Worm (Caenorhabditis elegans) whole organism, L3 larva: ENCODE results near the gene math-1.

Experiments used
- R02D3.7 ChIP-seq: fragments of 150-350 bp; optimal IDR thresholded peaks from 2 replicates; lab custom pipeline; 2014; ENCODE audit warnings: missing biosample characterization, missing genetic modification characterization
- ZK546.5 ChIP-seq: sonication (generic microtip); optimal IDR thresholded peaks from 2 replicates; lab custom pipeline; 2017; ENCODE audit warnings: missing biosample characterization, missing genetic modification characterization
- aly-2 ChIP-seq: fragments of 150-350 bp; optimal IDR thresholded peaks from 2 replicates; lab custom pipeline; 2014; ENCODE audit warnings: missing biosample characterization, missing genetic modification characterization
- ama-1 ChIP-seq: fragments of 150-350 bp; optimal IDR thresholded peaks from 2 replicates; lab custom pipeline; 2018
- ceh-16 ChIP-seq: sonication (generic microtip); optimal IDR thresholded peaks from 2 replicates; lab custom pipeline; 2017; ENCODE audit warnings: missing biosample characterization, missing genetic modification characterization
- ceh-82 ChIP-seq: fragments of 150-350 bp; optimal IDR thresholded peaks from 2 replicates; lab custom pipeline; 2014; ENCODE audit warnings: missing biosample characterization, missing genetic modification characterization
- ceh-9 ChIP-seq: sonication (generic microtip); optimal IDR thresholded peaks from 2 replicates; lab custom pipeline; 2018; ENCODE audit warnings: missing biosample characterization, missing genetic modification characterization
- daf-12 ChIP-seq: fragments of 150-350 bp; optimal IDR thresholded peaks from 2 replicates; lab custom pipeline; 2014; ENCODE audit warnings: missing biosample characterization, missing genetic modification reagents, missing genetic modification characterization
- egl-27 ChIP-seq: sonication (generic microtip); optimal IDR thresholded peaks from 4 replicates; lab custom pipeline; 2017; ENCODE audit warnings: missing biosample characterization, missing genetic modification reagents, missing genetic modification characterization
- egl-5 ChIP-seq: fragments of 150-350 bp; optimal IDR thresholded peaks from 2 replicates; lab custom pipeline; 2017; ENCODE audit warnings: missing biosample characterization, missing genetic modification reagents, missing genetic modification characterization, inconsistent platforms
- elt-1 ChIP-seq: fragments of 150-350 bp; optimal IDR thresholded peaks from 2 replicates; lab custom pipeline; 2014; ENCODE audit warnings: missing biosample characterization, missing genetic modification characterization
- elt-2 ChIP-seq: sonication (generic microtip); optimal IDR thresholded peaks from 2 replicates; lab custom pipeline; 2016; ENCODE audit warnings: missing genetic modification reagents, mild to moderate bottlenecking, missing genetic modification characterization, missing compliant biosample characterization
- elt-3 ChIP-seq, 3 experiments: fragments of 150-350 bp in 1 of 3; sonication (generic microtip) in 2 of 3; optimal IDR thresholded peaks; 2 replicates in 2 of 3; 4 replicates in 1 of 3; lab custom pipeline; 2014 to 2017; ENCODE audit warnings: missing biosample characterization in 3 of 3, missing genetic modification characterization in 3 of 3
- fkh-10 ChIP-seq: sonication (generic microtip); optimal IDR thresholded peaks from 2 replicates; lab custom pipeline; 2017; ENCODE audit warnings: missing biosample characterization, missing genetic modification reagents, missing genetic modification characterization
- fkh-2 ChIP-seq: fragments of 150-350 bp; optimal IDR thresholded peaks from 2 replicates; lab custom pipeline; 2014; ENCODE audit warnings: missing biosample characterization, missing genetic modification reagents, missing genetic modification characterization
- fos-1 ChIP-seq: fragments of 150-350 bp; optimal IDR thresholded peaks from 2 replicates; lab custom pipeline; 2014; ENCODE audit warnings: missing biosample characterization, missing genetic modification characterization
- jun-1 ChIP-seq: fragments of 150-350 bp; optimal IDR thresholded peaks from 2 replicates; lab custom pipeline; 2014; ENCODE audit warnings: missing biosample characterization, missing genetic modification reagents, missing genetic modification characterization
- lin-15B ChIP-seq: fragments of 150-350 bp; optimal IDR thresholded peaks from 2 replicates; lab custom pipeline; 2014; ENCODE audit warnings: missing biosample characterization, missing genetic modification characterization
- lin-39 ChIP-seq: fragments of 150-350 bp; optimal IDR thresholded peaks from 2 replicates; lab custom pipeline; 2018; ENCODE audit warnings: missing biosample characterization, missing genetic modification reagents, missing genetic modification characterization
- lsy-12 ChIP-seq: sonication (generic microtip); optimal IDR thresholded peaks from 2 replicates; lab custom pipeline; 2016; ENCODE audit warnings: mild to moderate bottlenecking, missing genetic modification characterization, missing compliant biosample characterization
- mml-1 ChIP-seq: fragments of 150-350 bp; sonication (generic microtip); optimal IDR thresholded peaks from 3 replicates; lab custom pipeline; 2014; ENCODE audit warnings: missing biosample characterization, missing genetic modification characterization
- nhr-11 ChIP-seq: fragments of 150-350 bp; optimal IDR thresholded peaks from 2 replicates; lab custom pipeline; 2014; ENCODE audit warnings: missing biosample characterization, missing genetic modification characterization
- nhr-12 ChIP-seq: fragments of 150-350 bp; optimal IDR thresholded peaks from 2 replicates; lab custom pipeline; 2014; ENCODE audit warnings: missing biosample characterization, missing genetic modification characterization
- nhr-23 ChIP-seq: fragments of 150-350 bp; optimal IDR thresholded peaks from 2 replicates; lab custom pipeline; 2014; ENCODE audit warnings: missing biosample characterization, missing genetic modification reagents, missing genetic modification characterization
- nhr-25 ChIP-seq: sonication (generic microtip); optimal IDR thresholded peaks from 2 replicates; lab custom pipeline; 2017; ENCODE audit warnings: missing biosample characterization, missing genetic modification characterization
- nhr-28 ChIP-seq: fragments of 150-350 bp; optimal IDR thresholded peaks from 2 replicates; lab custom pipeline; 2014; ENCODE audit warnings: missing biosample characterization, missing genetic modification characterization
- nhr-43 ChIP-seq: sonication (generic microtip); optimal IDR thresholded peaks from 2 replicates; lab custom pipeline; 2016; ENCODE audit warnings: mild to moderate bottlenecking, missing genetic modification characterization, missing compliant biosample characterization; ENCODE audit not compliant: poor library complexity, severe bottlenecking
- nhr-76 ChIP-seq: fragments of 150-350 bp; sonication (generic microtip); optimal IDR thresholded peaks from 5 replicates; lab custom pipeline; 2014; ENCODE audit warnings: missing biosample characterization, missing genetic modification characterization
- nhr-77 ChIP-seq: fragments of 150-350 bp; optimal IDR thresholded peaks from 2 replicates; lab custom pipeline; 2014; ENCODE audit warnings: missing biosample characterization, missing genetic modification characterization
- pha-4 ChIP-seq: fragments of 150-350 bp; optimal IDR thresholded peaks from 2 replicates; lab custom pipeline; 2014; ENCODE audit warnings: missing biosample characterization, missing genetic modification reagents, missing genetic modification characterization
- pqm-1 ChIP-seq: fragments of 150-350 bp; optimal IDR thresholded peaks from 2 replicates; lab custom pipeline; 2017; ENCODE audit warnings: missing biosample characterization, missing genetic modification characterization, inconsistent platforms
- sea-2 ChIP-seq: fragments of 150-350 bp; sonication (generic microtip); optimal IDR thresholded peaks from 4 replicates; lab custom pipeline; 2014; ENCODE audit warnings: missing biosample characterization, missing genetic modification reagents, missing genetic modification characterization
- skn-1 ChIP-seq: fragments of 150-350 bp; optimal IDR thresholded peaks from 2 replicates; lab custom pipeline; 2014; ENCODE audit warnings: missing biosample characterization, missing genetic modification characterization
- tbx-2 ChIP-seq: sonication (generic microtip); optimal IDR thresholded peaks from 2 replicates; lab custom pipeline; 2016; ENCODE audit warnings: mild to moderate bottlenecking, missing genetic modification characterization, missing compliant biosample characterization
- unc-39 ChIP-seq: sonication (generic microtip); optimal IDR thresholded peaks from 4 replicates; lab custom pipeline; 2017; ENCODE audit warnings: missing biosample characterization, missing genetic modification characterization
- ztf-11 ChIP-seq: fragments of 150-350 bp; optimal IDR thresholded peaks from 2 replicates; lab custom pipeline; 2014; ENCODE audit warnings: missing biosample characterization, missing genetic modification characterization
- ztf-4 ChIP-seq: fragments of 150-350 bp; optimal IDR thresholded peaks from 2 replicates; lab custom pipeline; 2014; ENCODE audit warnings: missing biosample characterization, missing genetic modification characterization

The math-1 gene

ce11 chrII:2083726-2084179 is 37.3 kb upstream of the math-1 start, which contains the start of the genes T16A1.5 and fbxc-49:
Gene T16A1.5, minus strand, starts transcription at chrII:2083826.
Gene fbxc-49, plus strand, starts transcription at chrII:2084129.
- TF ChIP-seq elt-3 (tag; optimal IDR thresholded peaks at IDR 0.05; lab: Kevin White, UChicago) (no peak), nhr-23 (tag; lab: Kevin White, UChicago) (no peak), mml-1 (no peak), ztf-4 (tag; lab: Kevin White, UChicago) (no peak), ama-1 (lab: Kevin White, UChicago) (no peak), ztf-11 (no peak), egl-27 (no peak)

ce11 chrII:2081257-2081656 is 34.8 kb upstream of the math-1 start, which contains the start of gene T16A1.4:
Gene T16A1.4, plus strand, starts transcription at chrII:2081557.
- TF ChIP-seq aly-2 (tag; lab: Kevin White, UChicago) (no peak), nhr-12 (tag; lab: Kevin White, UChicago) (no peak), nhr-11 (no peak), mml-1 (no peak), R02D3.7 (no peak), elt-2 (tag; lab: Kevin White, UChicago) (no peak), daf-12 (tag; lab: Kevin White, UChicago) (no peak), elt-3 (tag; optimal IDR thresholded peaks at IDR 0.05; lab: Kevin White, UChicago) (no peak), sea-2 (GFP tag; lab: Kevin White, UChicago) (no peak), ztf-11 (no peak), pqm-1 (no peak), nhr-43 (no peak), ceh-16 (tag; lab: Kevin White, UChicago) (no peak), unc-39 (tag; lab: Kevin White, UChicago) (no peak), egl-5 (no peak)

ce11 chrII:2080425-2080824 is 34.0 kb upstream of the math-1 start, which contains the start of gene F07E5.9:
Gene F07E5.9, minus strand, starts transcription at chrII:2080525.
- no peak for TF ChIP-seq ama-1 (lab: Kevin White, UChicago)
- no peak for TF ChIP-seq lin-39
- TF ChIP-seq pqm-1 = no peak
- no peak for TF ChIP-seq fkh-10 (GFP tag; lab: Kevin White, UChicago)
- no peak for TF ChIP-seq skn-1 (tag; lab: Kevin White, UChicago)
- TF ChIP-seq elt-2 (tag; lab: Kevin White, UChicago) = no peak
- no peak for TF ChIP-seq fos-1
- no peak for TF ChIP-seq ceh-82
- no peak for TF ChIP-seq nhr-11
- no peak for TF ChIP-seq daf-12 (tag; lab: Kevin White, UChicago)
- TF ChIP-seq lsy-12 (tag; lab: Kevin White, UChicago) = no peak
- TF ChIP-seq aly-2 (tag; lab: Kevin White, UChicago) = no peak
- TF ChIP-seq nhr-25 (tag; lab: Kevin White, UChicago) = no peak
- no peak for TF ChIP-seq unc-39 (tag; lab: Kevin White, UChicago)
- TF ChIP-seq ztf-4 (tag; lab: Kevin White, UChicago) = no peak
- no peak for TF ChIP-seq lin-15B (tag; lab: Kevin White, UChicago)
- no peak for TF ChIP-seq nhr-23 (tag; lab: Kevin White, UChicago)
- no peak for TF ChIP-seq fkh-2 (tag; lab: Kevin White, UChicago)
- no peak for TF ChIP-seq elt-1
- no peak for TF ChIP-seq mml-1

- TF ChIP-seq jun-1 = no peak
- TF ChIP-seq fkh-2 (tag; lab: Kevin White, UChicago) = no peak
- TF ChIP-seq ama-1 (lab: Kevin White, UChicago) = no peak
- no peak for TF ChIP-seq egl-27
- no peak for TF ChIP-seq pha-4 (tag; lab: Kevin White, UChicago)
- no peak for TF ChIP-seq daf-12 (tag; lab: Kevin White, UChicago)
- no peak for TF ChIP-seq ZK546.5 (tag; lab: Kevin White, UChicago)
- no peak for TF ChIP-seq tbx-2
- TF ChIP-seq nhr-76 = no peak
- no peak for TF ChIP-seq elt-1
Observed at ce11 chrII:2076467-2076866, 30.0 kb upstream of the math-1 start.

ce11 chrII:2075513-2075912 is 29.1 kb upstream of the math-1 start, which contains the start of gene F07E5.8:
Gene F07E5.8, minus strand, starts transcription at chrII:2075613.
- TF ChIP-seq ztf-4 (tag; lab: Kevin White, UChicago) = no peak
- no peak for TF ChIP-seq nhr-28 (tag; lab: Kevin White, UChicago)
- TF ChIP-seq fkh-2 (tag; lab: Kevin White, UChicago) = no peak
- no peak for TF ChIP-seq ztf-11
- TF ChIP-seq egl-27 = no peak
- no peak for TF ChIP-seq fkh-10 (GFP tag; lab: Kevin White, UChicago)
- no peak for TF ChIP-seq nhr-25 (tag; lab: Kevin White, UChicago)
- no peak for TF ChIP-seq skn-1 (tag; lab: Kevin White, UChicago)
- TF ChIP-seq ceh-9 (tag; lab: Kevin White, UChicago) = no peak
- no peak for TF ChIP-seq ceh-82
- TF ChIP-seq lin-15B (tag; lab: Kevin White, UChicago) = no peak
- no peak for TF ChIP-seq elt-2 (tag; lab: Kevin White, UChicago)
- no peak for TF ChIP-seq nhr-12 (tag; lab: Kevin White, UChicago)
- TF ChIP-seq sea-2 (GFP tag; lab: Kevin White, UChicago) = no peak
- no peak for TF ChIP-seq nhr-77 (tag; lab: Kevin White, UChicago)
- no peak for TF ChIP-seq egl-5
- TF ChIP-seq lin-39 = no peak
- TF ChIP-seq lsy-12 (tag; lab: Kevin White, UChicago) = no peak
- no peak for TF ChIP-seq pqm-1
- TF ChIP-seq, all 47 proteins: peak for 0
